Fruit fly (Drosophila melanogaster): ENCODE results near the gene Cdep.

Cdep gene

dm6 chr3R:4989150-4990017, 79.0 kb downstream of the Cdep start (continued):
- TF ChIP-seq CG2712 (tag; optimal IDR thresholded peaks at IDR 0.05) (peak; percentile 82), croc (GFP tag; conservative IDR thresholded peaks at IDR 0.05) (peak; percentile 29; the same call in 1 of the 3 replicates), Dp (GFP tag; optimal IDR thresholded peaks at IDR 0.05) (no peak), CG15073 (GFP tag; optimal IDR thresholded peaks at IDR 0.05) (peak; percentile 11), caup (GFP tag; optimal IDR thresholded peaks at IDR 0.05; ENCODE audit: severe bottlenecking) (peak; percentile 18), CG7556 (GFP tag; optimal IDR thresholded peaks at IDR 0.05) (peak; percentile 85), eve (GFP tag; optimal IDR thresholded peaks at IDR 0.05) (peak in 1 of 2 experiments; percentile 80), Doc2 (GFP tag; IDR thresholded peaks at IDR 0.05) (no peak), CG18476 (GFP tag; optimal IDR thresholded peaks at IDR 0.05) (no peak), CG3065 (GFP tag; optimal IDR thresholded peaks at IDR 0.05) (no peak), her (GFP tag; optimal IDR thresholded peaks at IDR 0.05) (no peak), salm (tag; optimal IDR thresholded peaks at IDR 0.05) (peak; percentile 12), CG12071 (GFP tag; optimal IDR thresholded peaks at IDR 0.05) (no peak), pb (GFP tag; optimal IDR thresholded peaks at IDR 0.05) (no peak), Mrtf (GFP tag; IDR thresholded peaks at IDR 0.05) (no peak), CG10543 (GFP tag; optimal IDR thresholded peaks at IDR 0.05) (peak; percentile 13), CG17328 (GFP tag; IDR thresholded peaks at IDR 0.05) (no peak), Hr51 (GFP tag; optimal IDR thresholded peaks at IDR 0.05) (peak; percentile 2 to 34), NfI (GFP tag; optimal IDR thresholded peaks at IDR 0.05) (no peak), dan (GFP tag; IDR thresholded peaks at IDR 0.05) (no peak), h (optimal IDR thresholded peaks at IDR 0.05) (no peak), CG1647 (GFP tag; optimal IDR thresholded peaks at IDR 0.05) (no peak), gem (tag; optimal IDR thresholded peaks at IDR 0.05) (peak; percentile 75), CG18619 (GFP tag; optimal IDR thresholded peaks at IDR 0.05) (peak; percentile 35), nau (GFP tag; optimal IDR thresholded peaks at IDR 0.05) (no peak), pzg (GFP tag; optimal IDR thresholded peaks at IDR 0.05) (no peak), CG17361 (GFP tag; IDR thresholded peaks at IDR 0.05) (peak; percentile 85), GATAe (GFP tag; conservative IDR thresholded peaks at IDR 0.05) (no peak), Side (GFP tag; optimal IDR thresholded peaks at IDR 0.05) (peak; percentile 18), nerfin-2 (GFP tag; IDR thresholded peaks at IDR 0.05; ENCODE audit: partially characterized antibody) (no peak), Kr (GFP tag; optimal IDR thresholded peaks at IDR 0.05) (peak; percentile 11), CG12236 (GFP tag; optimal IDR thresholded peaks at IDR 0.05) (peak; percentile 56), gro (GFP tag; optimal IDR thresholded peaks at IDR 0.05) (no peak), CG15696 (tag; optimal IDR thresholded peaks at IDR 0.05) (peak; percentile 82), Med (GFP tag) (peak; percentile 77), CG14860 (GFP tag; IDR thresholded peaks at IDR 0.05; ENCODE audit: partially characterized antibody) (no peak), CG12769 (tag; optimal IDR thresholded peaks at IDR 0.05) (peak; percentile 12), CHES-1-like (GFP tag; optimal IDR thresholded peaks at IDR 0.05) (peak; percentile 57), tin (GFP tag; optimal IDR thresholded peaks at IDR 0.05) (peak; percentile 64), yki (optimal IDR thresholded peaks at IDR 0.05) (no peak), CG9437 (GFP tag; optimal IDR thresholded peaks at IDR 0.05) (peak; percentile 65), CG2202 (tag; optimal IDR thresholded peaks at IDR 0.05) (peak; percentile 57), Ets65A (GFP tag) (peak; percentile 80), tio (GFP tag; optimal IDR thresholded peaks at IDR 0.05) (peak; percentile 74), CG17612 (GFP tag; IDR thresholded peaks at IDR 0.05) (no peak), CG12155 (GFP tag; optimal IDR thresholded peaks at IDR 0.05) (peak; percentile 35), klu (GFP tag; IDR thresholded peaks at IDR 0.05) (no peak), mld (GFP tag; IDR thresholded peaks at IDR 0.05; ENCODE audit: partially characterized antibody) (no peak), Gsc (GFP tag; IDR thresholded peaks at IDR 0.05) (no peak), CG12659 (GFP tag; optimal IDR thresholded peaks at IDR 0.05) (peak; percentile 23)
